Worm (Caenorhabditis elegans) whole organism, late embryonic: ENCODE data around the gene abu-14.
A peak's percentile ranks its signal among the peaks of the same experiment; 100 is the strongest.

Source experiments
- C38D4.7 ChIP-seq: fragments of 200-800 bp; sonication (Bioruptor generic); optimal IDR thresholded peaks from 2 replicates; lab custom pipeline; 2018; ENCODE audit warnings: mild to moderate bottlenecking, missing genetic modification characterization, moderate library complexity, missing compliant biosample characterization
- K09A11.1 ChIP-seq: sonication (generic microtip); optimal IDR thresholded peaks from 2 replicates; lab custom pipeline; 2017; ENCODE audit warnings: antibody characterized with exemption, mild to moderate bottlenecking, missing genetic modification characterization, missing compliant biosample characterization; ENCODE audit not compliant: insufficient read depth
- ahr-1 ChIP-seq: sonication (generic microtip); optimal IDR thresholded peaks from 2 replicates; lab custom pipeline; 2016; ENCODE audit warnings: missing genetic modification characterization, missing compliant biosample characterization
- ceh-14 ChIP-seq: sonication (generic microtip); optimal IDR thresholded peaks from 2 replicates; lab custom pipeline; 2016; ENCODE audit warnings: missing genotype, missing genetic modification characterization, missing compliant biosample characterization
- ceh-2 ChIP-seq: sonication (generic microtip); optimal IDR thresholded peaks from 2 replicates; lab custom pipeline; 2016; ENCODE audit warnings: missing genotype, missing genetic modification characterization, missing compliant biosample characterization
- ceh-30 ChIP-seq: fragments of 150-350 bp; optimal IDR thresholded peaks from 2 replicates; lab custom pipeline; 2014; ENCODE audit warnings: missing biosample characterization, missing genetic modification characterization
- ceh-34 ChIP-seq: sonication (generic microtip); optimal IDR thresholded peaks from 2 replicates; lab custom pipeline; 2016; ENCODE audit warnings: mild to moderate bottlenecking, missing genetic modification characterization, missing compliant biosample characterization
- ceh-45 ChIP-seq: fragments of 200-800 bp; sonication (Bioruptor generic); IDR thresholded peaks from 2 replicates; pipeline ENCODE4 v1.3.6; 2022; ENCODE audit warnings: missing genetic modification reagents, missing genetic modification characterization, missing compliant biosample characterization
- ceh-6 ChIP-seq: fragments of 200-800 bp; sonication (Bioruptor generic); optimal IDR thresholded peaks from 2 replicates; lab custom pipeline; 2018; ENCODE audit warnings: mild to moderate bottlenecking, missing genetic modification characterization, missing compliant biosample characterization
- dmd-4 ChIP-seq: sonication (generic microtip); optimal IDR thresholded peaks from 2 replicates; lab custom pipeline; 2016; ENCODE audit warnings: borderline replicate concordance, missing genetic modification characterization, missing compliant biosample characterization
- elt-2 ChIP-seq: sonication (generic microtip); optimal IDR thresholded peaks from 2 replicates; lab custom pipeline; 2016; ENCODE audit warnings: missing genetic modification reagents, missing genetic modification characterization, missing compliant biosample characterization
- hlh-13 ChIP-seq: fragments of 200-800 bp; sonication (Bioruptor generic); optimal IDR thresholded peaks from 2 replicates; lab custom pipeline; 2018; ENCODE audit warnings: mild to moderate bottlenecking, missing genetic modification characterization, missing compliant biosample characterization
- hlh-15 ChIP-seq: sonication (generic microtip); optimal IDR thresholded peaks from 2 replicates; lab custom pipeline; 2016; ENCODE audit warnings: missing genetic modification characterization, missing compliant biosample characterization
- mec-3 ChIP-seq: sonication (generic microtip); optimal IDR thresholded peaks from 2 replicates; lab custom pipeline; 2016; ENCODE audit warnings: borderline replicate concordance, missing genetic modification characterization, missing compliant biosample characterization
- nfya-1 ChIP-seq: sonication (generic microtip); optimal IDR thresholded peaks from 2 replicates; lab custom pipeline; 2017; ENCODE audit warnings: missing genetic modification characterization, mild to moderate bottlenecking, missing compliant biosample characterization, antibody characterized with exemption, moderate library complexity
- pha-2 ChIP-seq: sonication (generic microtip); optimal IDR thresholded peaks from 2 replicates; lab custom pipeline; 2017; ENCODE audit warnings: mild to moderate bottlenecking, missing genetic modification characterization, missing compliant biosample characterization
- rnt-1 ChIP-seq: sonication (generic microtip); optimal IDR thresholded peaks from 2 replicates; lab custom pipeline; 2016; ENCODE audit warnings: missing genetic modification characterization, missing compliant biosample characterization
- tbx-2 ChIP-seq: sonication (generic microtip); optimal IDR thresholded peaks from 2 replicates; lab custom pipeline; 2016; ENCODE audit warnings: missing genetic modification characterization, missing compliant biosample characterization
- unc-42 ChIP-seq: sonication (generic microtip); optimal IDR thresholded peaks from 2 replicates; lab custom pipeline; 2016; ENCODE audit warnings: missing genotype, missing genetic modification characterization, missing compliant biosample characterization

Gene abu-14

ce11 chrII:9178811-9179210, 48.2 kb downstream of the abu-14 start:
- TF ChIP-seq hlh-15: no peak

DNA sequence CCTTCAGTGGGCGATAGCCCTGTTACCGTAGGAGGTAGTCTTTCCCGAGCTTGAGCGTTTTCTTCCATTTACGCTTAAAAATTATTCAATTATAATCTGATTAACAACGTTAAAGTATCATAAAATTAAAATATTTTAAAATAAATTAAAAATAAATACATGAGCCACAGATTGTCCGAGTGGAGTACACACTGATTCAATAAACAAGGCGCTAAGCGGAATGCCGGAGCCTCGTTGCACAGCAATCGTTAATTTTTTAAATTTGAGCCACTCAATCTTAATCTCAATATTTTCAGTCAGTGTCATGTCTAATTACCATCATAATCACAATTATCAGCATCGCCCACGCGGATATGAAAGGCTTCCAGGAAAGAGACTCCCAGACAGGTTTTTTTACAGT, 49.9 kb downstream of the abu-14 start, which contains the start of the genes sec-5 and pir-1:
Gene sec-5, minus strand, starts transcription at position 73 of the 400 bp plus-strand sequence.
Gene pir-1, plus strand, starts transcription at position 221 of the 400 bp plus-strand sequence.
- TF ChIP-seq ahr-1 (no peak), ceh-34 (no peak), hlh-13 (GFP tag; lab: Kevin White, UChicago) (no peak), elt-2 (tag; lab: Kevin White, UChicago) (no peak), hlh-15 (no peak), dmd-4 (tag; lab: Kevin White, UChicago) (no peak), ceh-14 (tag; lab: Kevin White, UChicago) (no peak), unc-42 (tag; lab: Kevin White, UChicago) (peak; percentile 38), pha-2 (tag; lab: Kevin White, UChicago) (no peak)
- TF ChIP-seq, all 69 proteins: peak for 1

- TF ChIP-seq C38D4.7: no peak
- TF ChIP-seq ceh-30: no peak
- TF ChIP-seq dmd-4 (tag; lab: Kevin White, UChicago): no peak
- no peak for TF ChIP-seq rnt-1 (tag; lab: Kevin White, UChicago)
- TF ChIP-seq mec-3 (tag; lab: Kevin White, UChicago): no peak
- no peak for TF ChIP-seq tbx-2 (tag; lab: Kevin White, UChicago)
- TF ChIP-seq nfya-1 (tag; lab: Kevin White, UChicago): no peak
- no peak for TF ChIP-seq ceh-45 (GFP tag; lab: Robert Waterston, UW)
- TF ChIP-seq K09A11.1 (tag; lab: Kevin White, UChicago): no peak
- TF ChIP-seq ceh-2 (tag; lab: Kevin White, UChicago): no peak
- no peak for TF ChIP-seq ceh-6 (GFP tag; lab: Kevin White, UChicago)
Observed at ce11 chrII:9176523-9176922, 50.5 kb downstream of the abu-14 start.
